Worm (Caenorhabditis elegans): ENCODE measurements around the gene K01D12.10.

K01D12.10 gene

DNA sequence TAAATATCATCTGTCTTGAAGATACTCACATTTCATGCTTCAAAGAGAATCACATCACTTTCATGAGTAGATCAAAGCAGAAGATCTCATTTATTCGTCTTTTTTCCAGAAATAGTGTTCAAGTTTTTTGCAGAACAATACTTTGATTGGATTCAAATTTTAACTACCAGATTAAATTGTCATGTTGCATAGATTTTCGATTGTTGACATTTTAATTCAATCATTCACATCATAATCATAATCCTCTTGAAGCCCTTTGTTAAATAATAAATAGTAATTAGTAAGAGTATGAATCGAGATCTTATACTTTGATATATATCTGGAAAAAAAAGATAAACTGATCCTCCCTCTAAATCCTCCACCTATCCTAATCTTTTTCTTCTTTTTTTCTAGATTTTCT lies 21.8 kb downstream of the K01D12.10 start:
- no peak for TF ChIP-seq sptf-2 (GFP tag; optimal IDR thresholded peaks at IDR 0.05)
- TF ChIP-seq nhr-179 (tag; optimal IDR thresholded peaks at IDR 0.05): no peak

DNA sequence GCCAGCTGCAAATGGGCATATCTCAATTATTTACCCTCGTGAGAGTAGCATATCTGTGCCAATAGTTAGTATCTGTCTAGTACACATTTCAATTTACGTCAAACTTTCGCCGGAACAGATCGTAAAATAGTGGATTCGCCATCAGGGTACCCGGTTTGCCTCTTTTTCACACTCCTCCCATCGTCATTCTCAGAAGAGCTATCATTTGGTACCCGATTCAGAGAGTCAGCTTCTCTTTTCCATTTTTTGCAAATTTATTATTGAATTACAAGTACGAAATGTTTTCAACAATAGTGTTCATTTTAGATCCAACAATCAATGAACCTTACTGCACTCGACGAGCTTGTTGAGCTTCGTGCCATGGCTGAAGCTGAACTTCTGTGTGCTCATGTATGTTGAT lies 23.0 kb downstream of the K01D12.10 start, which contains the start of gene C54D10.5:
Gene C54D10.5, plus strand, starts transcription at position 301 of the 400 bp plus-strand sequence.
- no peak for TF ChIP-seq F10E7.11 (tag; optimal IDR thresholded peaks at IDR 0.05)
- TF ChIP-seq ceh-58 (GFP tag; IDR thresholded peaks at IDR 0.05): no peak
- TF ChIP-seq sea-2 (GFP tag; IDR thresholded peaks at IDR 0.05): no peak
- TF ChIP-seq tbp1 (GFP tag; optimal IDR thresholded peaks at IDR 0.05): no peak
- no peak for TF ChIP-seq snpc-3.4 (tag; optimal IDR thresholded peaks at IDR 0.05)
- no peak for TF ChIP-seq F55B11.4 (tag; optimal IDR thresholded peaks at IDR 0.05; ENCODE audit: borderline replicate concordance, insufficient read depth)
- TF ChIP-seq snpc-4 (GFP tag; optimal IDR thresholded peaks at IDR 0.05): no peak
- no peak for TF ChIP-seq snpc-4 (tag; optimal IDR thresholded peaks at IDR 0.05)
- no peak for TF ChIP-seq hmg-1.2 (GFP tag; IDR thresholded peaks at IDR 0.05)
- TF ChIP-seq ets-4 (GFP tag; optimal IDR thresholded peaks at IDR 0.05): no peak
- no peak for TF ChIP-seq bed-1 (GFP tag; IDR thresholded peaks at IDR 0.05)
- no peak for TF ChIP-seq lag-1 (GFP tag; IDR thresholded peaks at IDR 0.05)
- TF ChIP-seq mxl-1 (tag; optimal IDR thresholded peaks at IDR 0.05): no peak
- no peak for TF ChIP-seq Y56A3A.18 (GFP tag; IDR thresholded peaks at IDR 0.05)
- TF ChIP-seq ceh-100 (GFP tag; IDR thresholded peaks at IDR 0.05): no peak
- TF ChIP-seq nfyb-1 (GFP tag; IDR thresholded peaks at IDR 0.05): no peak
- no peak for TF ChIP-seq ceh-79 (tag; optimal IDR thresholded peaks at IDR 0.05)

DNA sequence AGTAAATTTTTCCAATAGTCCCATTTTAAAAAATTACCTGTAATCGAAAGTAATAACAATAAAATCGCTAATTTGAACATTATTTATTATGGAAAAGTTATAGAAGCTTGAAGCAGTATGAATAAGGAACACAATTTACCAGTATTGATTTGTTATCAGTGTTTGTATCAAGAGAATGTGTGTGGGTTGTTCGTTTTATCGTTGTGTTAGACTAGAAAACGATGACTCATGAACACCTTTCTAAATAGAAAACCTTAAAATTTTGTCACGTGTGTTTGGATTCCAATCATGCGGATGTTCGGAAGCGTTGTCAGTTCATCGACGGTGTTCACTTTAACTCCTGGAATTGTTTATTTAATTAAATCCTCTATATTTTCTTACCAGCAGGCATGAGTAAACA lies 26.1 kb downstream of the K01D12.10 start, which contains the start of gene C54D10.13:
Gene C54D10.13, minus strand, starts transcription at position 179 of the 400 bp plus-strand sequence.
- TF ChIP-seq ztf-3 (GFP tag; optimal IDR thresholded peaks at IDR 0.05): no peak
- no peak for TF ChIP-seq lin-35 (GFP tag; optimal IDR thresholded peaks at IDR 0.05)
- TF ChIP-seq unc-130 (GFP tag; optimal IDR thresholded peaks at IDR 0.05): no peak
- TF ChIP-seq hlh-26 (GFP tag; conservative IDR thresholded peaks at IDR 0.05): no peak
- no peak for TF ChIP-seq snpc-3.4 (tag; optimal IDR thresholded peaks at IDR 0.05)
- TF ChIP-seq dox-1 (GFP tag; IDR thresholded peaks at IDR 0.05): no peak
- TF ChIP-seq C06A6.2 (GFP tag; conservative IDR thresholded peaks at IDR 0.05): no peak
- TF ChIP-seq B0336.3 (GFP tag; IDR thresholded peaks at IDR 0.05): no peak
- TF ChIP-seq rpc-1 (optimal IDR thresholded peaks at IDR 0.05): no peak
- TF ChIP-seq rpc-1 (tag; optimal IDR thresholded peaks at IDR 0.05): no peak
- no peak for TF ChIP-seq mel-28 (tag; optimal IDR thresholded peaks at IDR 0.05; ENCODE audit: borderline replicate concordance)
- no peak for TF ChIP-seq nfyb-1 (GFP tag; IDR thresholded peaks at IDR 0.05)
- no peak for TF ChIP-seq lsl-1 (GFP tag; optimal IDR thresholded peaks at IDR 0.05)
- no peak for TF ChIP-seq ceh-58 (GFP tag; IDR thresholded peaks at IDR 0.05)
- no peak for TF ChIP-seq attf-3 (GFP tag; conservative IDR thresholded peaks at IDR 0.05)
- no peak for TF ChIP-seq ceh-27 (GFP tag; optimal IDR thresholded peaks at IDR 0.05)
- TF ChIP-seq aptf-2 (GFP tag; conservative IDR thresholded peaks at IDR 0.05): no peak
- no peak for TF ChIP-seq F57C9.4 (tag; optimal IDR thresholded peaks at IDR 0.05)
- TF ChIP-seq dpl-1 (GFP tag; optimal IDR thresholded peaks at IDR 0.05): no peak
- TF ChIP-seq tbp1 (GFP tag; optimal IDR thresholded peaks at IDR 0.05): no peak
- TF ChIP-seq B0019.2 (GFP tag; conservative IDR thresholded peaks at IDR 0.05): no peak

DNA sequence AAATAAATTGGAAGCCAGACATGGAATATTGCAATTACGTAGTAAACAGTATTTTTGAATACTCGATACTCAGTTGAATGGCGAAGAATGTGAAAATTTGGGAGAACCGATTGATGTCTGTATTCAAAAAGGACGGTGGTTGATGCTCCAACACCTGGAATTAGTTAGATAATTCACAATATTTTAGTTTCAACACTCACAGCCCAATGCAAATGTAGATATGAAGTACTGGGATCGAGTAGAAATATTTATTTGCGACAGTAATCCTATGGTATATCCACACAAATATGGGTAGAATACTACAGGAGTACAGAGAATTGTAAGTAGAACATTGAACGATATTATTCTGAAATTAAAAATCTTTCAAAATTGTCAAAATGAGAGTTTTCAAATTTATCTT lies 27.1 kb downstream of the K01D12.10 start:
- TF ChIP-seq B0261.1 (tag; optimal IDR thresholded peaks at IDR 0.05): no peak
- TF ChIP-seq hlh-26 (GFP tag; conservative IDR thresholded peaks at IDR 0.05): no peak
- TF ChIP-seq egrh-3 (GFP tag; IDR thresholded peaks at IDR 0.05): no peak
- no peak for TF ChIP-seq nfya-1 (tag; optimal IDR thresholded peaks at IDR 0.05; ENCODE audit: borderline replicate concordance, insufficient read depth)
- TF ChIP-seq ceh-40 (GFP tag; IDR thresholded peaks at IDR 0.05): no peak
- no peak for TF ChIP-seq bed-1 (GFP tag; IDR thresholded peaks at IDR 0.05)
- TF ChIP-seq aptf-3 (GFP tag; IDR thresholded peaks at IDR 0.05): no peak
- TF ChIP-seq snpc-1.1 (tag; optimal IDR thresholded peaks at IDR 0.05; ENCODE audit: insufficient read depth): no peak
- no peak for TF ChIP-seq Y56A3A.18 (GFP tag; IDR thresholded peaks at IDR 0.05)
- no peak for TF ChIP-seq Y79H2A.3 (GFP tag; conservative IDR thresholded peaks at IDR 0.05)
- TF ChIP-seq F39B2.1 (GFP tag; IDR thresholded peaks at IDR 0.05): no peak
- TF ChIP-seq ztf-28 (GFP tag; IDR thresholded peaks at IDR 0.05): no peak
- no peak for TF ChIP-seq F57C9.4 (tag; optimal IDR thresholded peaks at IDR 0.05)
- no peak for TF ChIP-seq F33H1.4 (GFP tag; IDR thresholded peaks at IDR 0.05)

All from whole organism, young adult.